Worm (Caenorhabditis elegans) whole organism, L4/young adult: ENCODE results near the gene egl-20.

Experiments
- W03F9.2 ChIP-seq: fragments of 150-350 bp; optimal IDR thresholded peaks from 2 replicates; lab custom pipeline; 2014; ENCODE audit warnings: missing biosample characterization, missing genetic modification characterization
- him-1 ChIP-seq: sonication (generic microtip); optimal IDR thresholded peaks from 2 replicates; lab custom pipeline; 2016; ENCODE audit warnings: missing genotype, missing genetic modification reagents, missing genetic modification characterization, missing compliant biosample characterization

ce11 chrIV:9842071-9842470 is 26.7 kb upstream of the egl-20 start, which contains the start of gene K07F5.17:
- TF ChIP-seq him-1 (tag; lab: Kevin White, UChicago) (no peak), W03F9.2 (no peak)
